Worm (Caenorhabditis elegans) whole organism, mixed stage, embryonic: ENCODE measurements around the gene C32B5.6.
"Not testable (repeated sequence)": the region's sequence is repeated elsewhere in the genome, so short reads cannot be mapped to it uniquely, and the experiment has no call there.

Experiments
- blmp-1 ChIP-seq: fragments of 150-350 bp; optimal IDR thresholded peaks from 2 replicates; lab custom pipeline; 2014; ENCODE audit warnings: missing biosample characterization, missing genetic modification characterization
- elt-3 ChIP-seq: fragments of 150-350 bp; optimal IDR thresholded peaks from 2 replicates; lab custom pipeline; 2014; ENCODE audit warnings: missing biosample characterization, missing genetic modification characterization

- not testable (repeated sequence) for TF ChIP-seq blmp-1, elt-3 (tag; lab: Kevin White, UChicago)
Observed at ce11 chrII:985703-986102, 17.5 kb downstream of the C32B5.6 start, which contains the start of gene fbxc-40.
